Fruit fly (Drosophila melanogaster) whole organism, embryonic: ENCODE data around the gene PlexA.
A peak's percentile ranks its signal among the peaks of the same experiment; 100 is the strongest.

Experiments used
- Atf-2 ChIP-seq: fragments of 200-800 bp; sonication (Bioruptor generic); optimal IDR thresholded peaks from 2 replicates; lab custom pipeline; 2016; ENCODE audit warnings: missing biosample characterization, missing genetic modification characterization
- Atf3 ChIP-seq: fragments of 200-800 bp; sonication (Bioruptor generic); optimal IDR thresholded peaks from 3 replicates; lab custom pipeline; 2016; ENCODE audit warnings: missing biosample characterization, missing genetic modification characterization
- Awh ChIP-seq: fragments of 200-800 bp; sonication (Bioruptor generic); IDR thresholded peaks from 2 replicates; pipeline ENCODE4, ENCODE4 v1.3.6; 2022; ENCODE audit warnings: missing biosample characterization, missing genetic modification characterization
- CG10209 ChIP-seq: fragments of 200-800 bp; sonication (Bioruptor generic); optimal IDR thresholded peaks from 3 replicates; lab custom pipeline; 2017; ENCODE audit warnings: missing biosample characterization, mild to moderate bottlenecking, missing genetic modification characterization, missing genetic modification reagents
- CG10274 ChIP-seq: fragments of 200-800 bp; sonication (Bioruptor generic); optimal IDR thresholded peaks from 3 replicates; lab custom pipeline; 2017; ENCODE audit warnings: missing biosample characterization, mild to moderate bottlenecking, missing genetic modification characterization
- CG11696 ChIP-seq: fragments of 200-800 bp; sonication (Bioruptor generic); IDR thresholded peaks from 2 replicates; pipeline ENCODE4 v1.3.6; 2022; ENCODE audit warnings: missing biosample characterization, missing genetic modification characterization
- CG14667 ChIP-seq: fragments of 200-800 bp; sonication (Bioruptor generic); IDR thresholded peaks from 2 replicates; pipeline ENCODE4 v1.3.6; 2022; ENCODE audit warnings: missing biosample characterization, missing genetic modification characterization
- CG14860 ChIP-seq: fragments of 200-800 bp; sonication (Bioruptor generic); IDR thresholded peaks from 3 replicates; pipeline ENCODE4 v1.3.6; 2022; ENCODE audit warnings: missing biosample characterization, missing genetic modification characterization; ENCODE audit not compliant: partially characterized antibody
- CG1603 ChIP-seq: fragments of 200-800 bp; sonication (Bioruptor generic); optimal IDR thresholded peaks from 2 replicates; lab custom pipeline; 2019; ENCODE audit warnings: missing biosample characterization, mild to moderate bottlenecking, missing genetic modification characterization, moderate library complexity
- CG17328 ChIP-seq: fragments of 200-800 bp; sonication (Bioruptor generic); IDR thresholded peaks from 2 replicates; pipeline ENCODE4 v1.3.6; 2022; ENCODE audit warnings: missing biosample characterization, missing genetic modification characterization
- CG2889 ChIP-seq: fragments of 200-800 bp; sonication (Bioruptor generic); IDR thresholded peaks from 3 replicates; pipeline ENCODE4 v1.3.6; 2022; ENCODE audit warnings: missing biosample characterization, missing genetic modification characterization
- CG3065 ChIP-seq: fragments of 200-800 bp; sonication (Bioruptor generic); optimal IDR thresholded peaks from 2 replicates; lab custom pipeline; 2016; ENCODE audit warnings: missing biosample characterization, missing genetic modification characterization
- CG3163 ChIP-seq: fragments of 200-800 bp; sonication (Bioruptor generic); optimal IDR thresholded peaks from 3 replicates; lab custom pipeline; 2016; ENCODE audit warnings: missing biosample characterization, missing genetic modification characterization
- CG32772 ChIP-seq: fragments of 200-800 bp; sonication (Bioruptor generic); IDR thresholded peaks from 2 replicates; pipeline ENCODE4 v1.3.6; 2022; ENCODE audit warnings: missing biosample characterization, missing genetic modification characterization
- CG4282 ChIP-seq: fragments of 200-800 bp; sonication (Bioruptor generic); optimal IDR thresholded peaks from 2 replicates; lab custom pipeline; 2016; ENCODE audit warnings: missing biosample characterization, missing genetic modification characterization
- CG4707 ChIP-seq: fragments of 200-800 bp; sonication (Bioruptor generic); optimal IDR thresholded peaks from 2 replicates; lab custom pipeline; 2018; ENCODE audit warnings: missing biosample characterization, mild to moderate bottlenecking, missing genetic modification characterization, moderate library complexity
- CG4820 ChIP-seq: fragments of 200-800 bp; sonication (Bioruptor generic); optimal IDR thresholded peaks from 3 replicates; lab custom pipeline; 2016; ENCODE audit warnings: missing biosample characterization, missing genetic modification characterization
- CG6254 ChIP-seq: fragments of 200-800 bp; sonication (Bioruptor generic); optimal IDR thresholded peaks from 3 replicates; lab custom pipeline; 2017; ENCODE audit warnings: mild to moderate bottlenecking, missing biosample characterization, missing genetic modification reagents, missing genetic modification characterization
- CG7271 ChIP-seq: fragments of 200-800 bp; sonication (Bioruptor generic); optimal IDR thresholded peaks from 2 replicates; lab custom pipeline; 2018; ENCODE audit warnings: missing biosample characterization, mild to moderate bottlenecking, missing genetic modification characterization, moderate library complexity
- CG7556 ChIP-seq: fragments of 200-800 bp; sonication (Bioruptor generic); optimal IDR thresholded peaks from 2 replicates; lab custom pipeline; 2017; ENCODE audit warnings: missing biosample characterization, mild to moderate bottlenecking, missing genetic modification characterization
- CG9215 ChIP-seq: fragments of 200-800 bp; sonication (Bioruptor generic); IDR thresholded peaks from 2 replicates; pipeline ENCODE4 v1.3.6; 2022; ENCODE audit warnings: missing biosample characterization, missing genetic modification characterization
- CG9797 ChIP-seq: fragments of 200-800 bp; sonication (Bioruptor generic); optimal IDR thresholded peaks from 3 replicates; lab custom pipeline; 2018; ENCODE audit warnings: missing biosample characterization, mild to moderate bottlenecking, missing genetic modification characterization
- CHES-1-like ChIP-seq: fragments of 200-800 bp; sonication (Bioruptor generic); optimal IDR thresholded peaks from 2 replicates; lab custom pipeline; 2016; ENCODE audit warnings: missing biosample characterization, missing genetic modification characterization
- CTCF ChIP-seq: fragments of 200-800 bp; sonication (Bioruptor generic); optimal IDR thresholded peaks from 2 replicates; lab custom pipeline; 2017; ENCODE audit warnings: missing biosample characterization, mild to moderate bottlenecking, missing genetic modification characterization, moderate library complexity
- Dek ChIP-seq: fragments of 200-800 bp; sonication (Bioruptor generic); optimal IDR thresholded peaks from 3 replicates; lab custom pipeline; 2019; ENCODE audit warnings: missing biosample characterization, mild to moderate bottlenecking, missing genetic modification characterization, moderate library complexity
- Doc3 ChIP-seq: fragments of 200-800 bp; sonication (Bioruptor generic); IDR thresholded peaks from 3 replicates; pipeline ENCODE4 v1.3.6; 2022; ENCODE audit warnings: missing biosample characterization, missing genetic modification characterization; ENCODE audit not compliant: partially characterized antibody
- Dref ChIP-seq: fragments of 200-800 bp; sonication (Bioruptor generic); IDR thresholded peaks from 2 replicates; pipeline ENCODE4 v1.3.6; 2022; ENCODE audit warnings: missing biosample characterization, missing genetic modification characterization
- Fer3 ChIP-seq: fragments of 200-800 bp; sonication (Bioruptor generic); optimal IDR thresholded peaks from 2 replicates; lab custom pipeline; 2018; ENCODE audit warnings: missing biosample characterization, mild to moderate bottlenecking, missing genetic modification characterization, moderate library complexity
- H15 ChIP-seq: fragments of 200-800 bp; sonication (Bioruptor generic); IDR thresholded peaks from 3 replicates; pipeline ENCODE4 v1.3.6; 2022; ENCODE audit warnings: missing biosample characterization, missing genetic modification characterization
- Hand ChIP-seq: fragments of 200-800 bp; sonication (Bioruptor generic); optimal IDR thresholded peaks from 2 replicates; lab custom pipeline; 2017; ENCODE audit warnings: mild to moderate bottlenecking, missing biosample characterization, missing genetic modification reagents, missing genetic modification characterization
- HmgZ ChIP-seq: fragments of 200-800 bp; sonication (Bioruptor generic); optimal IDR thresholded peaks from 2 replicates; lab custom pipeline; 2018; ENCODE audit warnings: missing biosample characterization, mild to moderate bottlenecking, missing genetic modification characterization
- Hmr ChIP-seq: fragments of 200-800 bp; sonication (Bioruptor generic); optimal IDR thresholded peaks from 3 replicates; lab custom pipeline; 2017; ENCODE audit warnings: mild to moderate bottlenecking, missing biosample characterization, missing genetic modification reagents, missing genetic modification characterization
- Max ChIP-seq: fragments of 200-800 bp; sonication (Bioruptor generic); optimal IDR thresholded peaks from 2 replicates; lab custom pipeline; 2016; ENCODE audit warnings: missing biosample characterization, mild to moderate bottlenecking, missing genetic modification characterization
- Mes4 ChIP-seq: fragments of 200-800 bp; sonication (Bioruptor generic); optimal IDR thresholded peaks from 2 replicates; lab custom pipeline; 2016; ENCODE audit warnings: missing biosample characterization, missing genetic modification characterization
- Sry-δ ChIP-seq: fragments of 200-800 bp; sonication (Bioruptor generic); optimal IDR thresholded peaks from 2 replicates; lab custom pipeline; 2016; ENCODE audit warnings: missing biosample characterization, missing genetic modification characterization
- Stat92E ChIP-seq, 3 experiments: fragments of >200 bp in 2 of 3; fragments of 200-800 bp in 1 of 3; sonication (Bioruptor generic) in 1 of 3; optimal IDR thresholded peaks; 2 replicates each; lab custom pipeline; 2017 to 2019; ENCODE audit warnings: missing biosample characterization in 3 of 3, missing genetic modification characterization in 3 of 3, mild to moderate bottlenecking in 1 of 3, moderate library complexity in 1 of 3
- aop ChIP-seq: fragments of 200-800 bp; sonication (Bioruptor generic); IDR thresholded peaks from 2 replicates; pipeline ENCODE4 v1.3.6; 2022; ENCODE audit warnings: missing biosample characterization, missing genetic modification characterization
- chif ChIP-seq, 2 experiments: fragments of 200-800 bp; sonication (Bioruptor generic); optimal IDR thresholded peaks; 3 replicates each; lab custom pipeline; 2016; ENCODE audit warnings: missing biosample characterization in 2 of 2, missing genetic modification characterization in 2 of 2
- corto ChIP-seq: fragments of 200-800 bp; sonication (Bioruptor generic); optimal IDR thresholded peaks from 2 replicates; lab custom pipeline; 2016; ENCODE audit warnings: missing biosample characterization, mild to moderate bottlenecking, missing genetic modification characterization, moderate library complexity
- ems ChIP-seq: fragments of 200-800 bp; sonication (Bioruptor generic); optimal IDR thresholded peaks from 3 replicates; lab custom pipeline; 2016; ENCODE audit warnings: missing biosample characterization, missing genetic modification characterization
- gcm2 ChIP-seq: fragments of 200-800 bp; sonication (Bioruptor generic); optimal IDR thresholded peaks from 2 replicates; lab custom pipeline; 2016; ENCODE audit warnings: missing biosample characterization, missing genetic modification characterization
- gfzf ChIP-seq: fragments of 200-800 bp; sonication (Bioruptor generic); optimal IDR thresholded peaks from 2 replicates; lab custom pipeline; 2016; ENCODE audit warnings: missing biosample characterization, mild to moderate bottlenecking, missing genetic modification characterization, moderate library complexity
- hbn ChIP-seq: fragments of 200-800 bp; sonication (Bioruptor generic); IDR thresholded peaks from 2 replicates; pipeline ENCODE4 v1.3.6; 2022; ENCODE audit warnings: missing biosample characterization, missing genetic modification characterization; ENCODE audit not compliant: partially characterized antibody
- kni ChIP-seq: fragments of 200-800 bp; sonication (Bioruptor generic); optimal IDR thresholded peaks from 3 replicates; lab custom pipeline; 2017; ENCODE audit warnings: mild to moderate bottlenecking, missing biosample characterization, missing genetic modification reagents, missing genetic modification characterization
- pb ChIP-seq: fragments of 200-800 bp; sonication (Bioruptor generic); optimal IDR thresholded peaks from 3 replicates; lab custom pipeline; 2016; ENCODE audit warnings: missing biosample characterization, missing genetic modification characterization
- scrt ChIP-seq: fragments of 200-800 bp; sonication (Bioruptor generic); optimal IDR thresholded peaks from 2 replicates; lab custom pipeline; 2018; ENCODE audit warnings: missing biosample characterization, mild to moderate bottlenecking, missing genetic modification characterization, moderate library complexity
- seq ChIP-seq: fragments of 200-800 bp; sonication (Bioruptor generic); IDR thresholded peaks from 2 replicates; pipeline ENCODE4 v1.3.6; 2022; ENCODE audit warnings: missing biosample characterization, missing genetic modification characterization
- ssp ChIP-seq: fragments of 200-800 bp; sonication (Bioruptor generic); IDR thresholded peaks from 2 replicates; pipeline ENCODE4 v1.3.6; 2022; ENCODE audit warnings: missing biosample characterization, missing genetic modification characterization
- unc-4 ChIP-seq: fragments of 200-800 bp; sonication (Bioruptor generic); IDR thresholded peaks from 2 replicates; pipeline ENCODE4 v1.3.6; 2022; ENCODE audit warnings: missing biosample characterization, missing genetic modification characterization; ENCODE audit not compliant: partially characterized antibody
- z ChIP-seq: fragments of 200-800 bp; sonication (Bioruptor generic); IDR thresholded peaks from 3 replicates; pipeline ENCODE4 v1.3.6; 2022; ENCODE audit warnings: missing biosample characterization, missing genetic modification characterization

PlexA gene

DNA sequence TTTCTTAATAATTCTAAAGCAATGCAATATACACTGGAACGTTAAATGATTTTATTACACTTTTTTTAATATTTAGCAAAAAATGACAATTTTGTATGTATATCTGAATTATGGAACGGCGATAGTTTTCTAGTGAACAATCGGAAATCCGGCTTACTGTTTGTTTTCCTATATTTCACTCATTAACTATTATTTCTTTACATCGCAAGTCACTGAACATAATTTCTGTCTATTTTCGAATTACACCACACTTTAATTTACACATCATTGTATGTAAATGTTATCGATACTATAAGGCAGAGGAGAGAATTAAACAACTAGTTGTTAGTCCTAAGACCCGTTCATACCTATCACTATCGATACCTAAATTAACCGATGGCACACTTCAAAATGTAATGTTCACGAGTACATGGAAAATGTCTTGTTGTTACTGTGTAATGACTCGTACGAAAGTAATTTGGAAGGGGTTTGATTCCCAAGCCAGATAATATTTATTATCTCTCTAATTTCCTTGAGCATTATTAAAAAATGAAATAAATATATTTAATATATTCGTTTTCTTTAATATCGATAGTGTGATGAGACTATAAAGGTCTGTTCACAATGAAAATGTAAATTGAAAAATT, at the start of gene PlexA (continued):
- TF ChIP-seq chif (GFP tag; optimal IDR thresholded peaks at IDR 0.05; lab: Kevin White, UChicago) (peak; percentile 11 to 71), hbn (GFP tag; lab: Robert Waterston, UW) (peak; percentile 60), Fer3 (peak; percentile 91), CG11696 (GFP tag; lab: Robert Waterston, UW) (peak; percentile 81), ssp (peak; percentile 99), gcm2 (no peak), gfzf (peak; percentile 18), Mes4 (GFP tag; lab: Kevin White, UChicago) (no peak), CG10209 (GFP tag; lab: Kevin White, UChicago) (peak; percentile 88), CG9797 (GFP tag; lab: Kevin White, UChicago) (no peak), pb (GFP tag; lab: Kevin White, UChicago) (no peak), CG1603 (peak; percentile 94), CG3065 (peak; percentile 71), kni (GFP tag; lab: Kevin White, UChicago) (no peak), CTCF (no peak), seq (GFP tag; lab: Robert Waterston, UW) (peak; percentile 83), CG7556 (GFP tag; lab: Kevin White, UChicago) (peak; percentile 27), CG6254 (GFP tag; lab: Kevin White, UChicago) (peak; percentile 23), aop (GFP tag; lab: Robert Waterston, UW) (peak; percentile 78), Atf-2 (GFP tag; lab: Kevin White, UChicago) (peak; percentile 7), CG32772 (GFP tag; lab: Robert Waterston, UW) (peak; percentile 96; the same call in 1 of the 2 replicates), Stat92E (GFP tag; optimal IDR thresholded peaks at IDR 0.05; lab: Kevin White, UChicago) (peak in 1 of 3 experiments; percentile 30), H15 (GFP tag; lab: Robert Waterston, UW) (peak; percentile 94), scrt (GFP tag; lab: Kevin White, UChicago) (peak; percentile 54), unc-4 (GFP tag; lab: Robert Waterston, UW) (peak; percentile 53), CG7271 (tag; lab: Kevin White, UChicago) (peak; percentile 45), ems (GFP tag; lab: Kevin White, UChicago) (peak; percentile 53), corto (GFP tag; lab: Kevin White, UChicago) (no peak), CG9215 (GFP tag; lab: Robert Waterston, UW) (peak; percentile 92), CHES-1-like (peak; percentile 42), Awh (GFP tag; lab: Robert Waterston, UW) (peak; percentile 94), CG4820 (peak; percentile 86), Sry-δ (peak; percentile 80), CG4707 (peak; percentile 18), CG17328 (peak; percentile 94), Dek (tag; lab: Kevin White, UChicago) (no peak), CG3163 (GFP tag; lab: Kevin White, UChicago) (peak; percentile 7), Hand (GFP tag; lab: Kevin White, UChicago) (peak; percentile 26), Atf3 (GFP tag; lab: Kevin White, UChicago) (peak; percentile 48), z (no peak), CG2889 (GFP tag; lab: Robert Waterston, UW) (peak; percentile 95), CG14860 (GFP tag; lab: Robert Waterston, UW) (peak; percentile 58), Doc3 (peak; percentile 55), Hmr (GFP tag; lab: Kevin White, UChicago) (peak; percentile 80), CG14667 (GFP tag; lab: Robert Waterston, UW) (peak; percentile 96), CG4282 (GFP tag; lab: Kevin White, UChicago) (peak; percentile 48), Dref (peak; percentile 81), HmgZ (tag; lab: Kevin White, UChicago) (peak; percentile 83), CG10274 (GFP tag; lab: Kevin White, UChicago) (peak; percentile 40), Max (peak; percentile 61)
